Worm (Caenorhabditis elegans) whole organism, L4/young adult: ENCODE measurements around the gene noah-2.

ENCODE experiments used
- W03F9.2 ChIP-seq: fragments of 150-350 bp; optimal IDR thresholded peaks from 2 replicates; lab custom pipeline; 2014; ENCODE audit warnings: missing biosample characterization, missing genetic modification characterization
- dao-5 ChIP-seq: sonication (generic microtip); optimal IDR thresholded peaks from 2 replicates; lab custom pipeline; 2016; ENCODE audit warnings: missing genotype, missing genetic modification characterization, moderate library complexity, missing compliant biosample characterization
- him-1 ChIP-seq: sonication (generic microtip); optimal IDR thresholded peaks from 2 replicates; lab custom pipeline; 2016; ENCODE audit warnings: missing genotype, missing genetic modification reagents, missing genetic modification characterization, missing compliant biosample characterization

- TF ChIP-seq dao-5 (tag; lab: Kevin White, UChicago): no peak
- no peak for TF ChIP-seq him-1 (tag; lab: Kevin White, UChicago)
- TF ChIP-seq W03F9.2 (tag; lab: Kevin White, UChicago): no peak
Measured at ce11 chrIV:14043680-14044079, 47.4 kb upstream of the noah-2 start, which contains the start of gene Y37A1B.7.
